Worm (Caenorhabditis elegans): ENCODE results near the gene wdr-5.1.

ce11 chrIII:3734007-3734406 lies 28.9 kb downstream of the wdr-5.1 start, which contains the start of gene F34D10.3:
- TF ChIP-seq ZK185.1 (tag; optimal IDR thresholded peaks at IDR 0.05; ENCODE audit: poor library complexity, severe bottlenecking): no peak
- TF ChIP-seq fkh-3 (tag; optimal IDR thresholded peaks at IDR 0.05): no peak
- TF ChIP-seq athp-1 (tag; optimal IDR thresholded peaks at IDR 0.05): no peak
- no peak for TF ChIP-seq dpl-1 (GFP tag; optimal IDR thresholded peaks at IDR 0.05)
- TF ChIP-seq madf-6 (GFP tag; IDR thresholded peaks at IDR 0.05): 0 out of 2 replicates have a peak, but pooled peaks have one; percentile 12
- no peak for TF ChIP-seq attf-3 (GFP tag; conservative IDR thresholded peaks at IDR 0.05)
- no peak for TF ChIP-seq snpc-4 (GFP tag; optimal IDR thresholded peaks at IDR 0.05)
- no peak for TF ChIP-seq snpc-4 (tag; optimal IDR thresholded peaks at IDR 0.05)
- TF ChIP-seq bed-1 (GFP tag; IDR thresholded peaks at IDR 0.05): no peak
- TF ChIP-seq C06A6.2 (GFP tag; conservative IDR thresholded peaks at IDR 0.05): no peak

All from whole organism, young adult.